Fruit fly (Drosophila melanogaster) whole organism, wandering third instar larva: Measurements from ENCODE around the gene CG43349.
A peak's percentile ranks its signal among the peaks of the same experiment; 100 is the strongest.

Source experiments
- Abd-B ChIP-seq: fragments of >200 bp; optimal IDR thresholded peaks from 2 replicates; lab custom pipeline; 2017; ENCODE audit warnings: missing biosample characterization, missing genetic modification characterization
- CG32264 ChIP-seq: fragments of 200-800 bp; sonication (Bioruptor generic); optimal IDR thresholded peaks from 2 replicates; lab custom pipeline; 2016; ENCODE audit warnings: missing biosample characterization, missing genetic modification characterization
- CG9705 ChIP-seq: fragments of 200-800 bp; sonication (Bioruptor generic); optimal IDR thresholded peaks from 2 replicates; lab custom pipeline; 2018; ENCODE audit warnings: missing biosample characterization, mild to moderate bottlenecking, missing genetic modification characterization
- CrebA ChIP-seq: fragments of 200-800 bp; sonication (Bioruptor generic); optimal IDR thresholded peaks from 2 replicates; lab custom pipeline; 2016; ENCODE audit warnings: missing biosample characterization, mild to moderate bottlenecking, missing genetic modification characterization, borderline replicate concordance
- Dfd ChIP-seq: fragments of >200 bp; optimal IDR thresholded peaks from 2 replicates; lab custom pipeline; 2017; ENCODE audit warnings: missing biosample characterization, missing genetic modification characterization
- Dif ChIP-seq: fragments of 200-275, 200-300 bp; sonication (Bioruptor generic); optimal IDR thresholded peaks from 2 replicates; lab custom pipeline; 2018; ENCODE audit warnings: missing biosample characterization, missing genetic modification characterization; ENCODE audit not compliant: partially characterized antibody
- GATAd ChIP-seq: sonication (Bioruptor generic); optimal IDR thresholded peaks from 2 replicates; lab custom pipeline; 2016; ENCODE audit warnings: missing biosample characterization, missing genetic modification characterization
- HLH106 ChIP-seq: fragments of 200-800 bp; optimal IDR thresholded peaks from 3 replicates; lab custom pipeline; 2019; ENCODE audit warnings: missing biosample characterization, mild to moderate bottlenecking, missing genetic modification characterization, moderate library complexity
- Hnf4 ChIP-seq: fragments of 200-800 bp; sonication (Bioruptor generic); optimal IDR thresholded peaks from 2 replicates; lab custom pipeline; 2016; ENCODE audit warnings: missing biosample characterization, mild to moderate bottlenecking, missing genetic modification characterization
- Hr83 ChIP-seq: fragments of 200-300 bp; sonication (Bioruptor generic); optimal IDR thresholded peaks from 2 replicates; lab custom pipeline; 2016; ENCODE audit warnings: missing biosample characterization, mild to moderate bottlenecking, missing genetic modification characterization, moderate library complexity; ENCODE audit not compliant: poor library complexity, severe bottlenecking
- Jra ChIP-seq: sonication (Bioruptor generic); optimal IDR thresholded peaks from 2 replicates; lab custom pipeline; 2016; ENCODE audit warnings: missing biosample characterization, missing genetic modification characterization
- Mio ChIP-seq: sonication (Bioruptor generic); optimal IDR thresholded peaks from 2 replicates; lab custom pipeline; 2016; ENCODE audit warnings: missing biosample characterization, missing genetic modification characterization
- Myc ChIP-seq: fragments of >200 bp; optimal IDR thresholded peaks from 2 replicates; lab custom pipeline; 2017
- N ChIP-seq: fragments of >200 bp; optimal IDR thresholded peaks from 2 replicates; lab custom pipeline; 2018; ENCODE audit warnings: missing biosample characterization, missing external identifiers, missing genetic modification characterization
- OdsH ChIP-seq: fragments of 200-800 bp; sonication (Bioruptor generic); optimal IDR thresholded peaks from 2 replicates; lab custom pipeline; 2016; ENCODE audit warnings: missing biosample characterization, mild to moderate bottlenecking, missing genetic modification characterization
- Rel ChIP-seq, 2 experiments: fragments of 200-800 bp; sonication (Bioruptor generic) in 1 of 2; optimal IDR thresholded peaks; 2 replicates in 1 of 2; 3 replicates in 1 of 2; lab custom pipeline; 2016 to 2019; ENCODE audit warnings: mild to moderate bottlenecking in 2 of 2, missing biosample characterization in 2 of 2, missing genetic modification characterization in 2 of 2, moderate library complexity in 1 of 2
- Sp1 ChIP-seq: fragments of 200-800 bp; sonication (Bioruptor generic); optimal IDR thresholded peaks from 3 replicates; lab custom pipeline; 2019; ENCODE audit warnings: missing biosample characterization, mild to moderate bottlenecking, missing genetic modification characterization, moderate library complexity
- Vsx2 ChIP-seq: fragments of 200-300, 225-300 bp; sonication (Bioruptor generic); optimal IDR thresholded peaks from 2 replicates; lab custom pipeline; 2018; ENCODE audit warnings: missing biosample characterization, missing genetic modification characterization; ENCODE audit not compliant: partially characterized antibody
- br ChIP-seq: fragments of 200-800 bp; sonication (Bioruptor generic); optimal IDR thresholded peaks from 2 replicates; lab custom pipeline; 2016; ENCODE audit warnings: missing biosample characterization, missing genetic modification characterization
- brk ChIP-seq: fragments of 200-800 bp; sonication (Bioruptor generic); optimal IDR thresholded peaks from 2 replicates; lab custom pipeline; 2016; ENCODE audit warnings: missing biosample characterization, mild to moderate bottlenecking, missing genetic modification characterization
- dmrt93B ChIP-seq: fragments of 200-800 bp; sonication (Bioruptor generic); optimal IDR thresholded peaks from 2 replicates; lab custom pipeline; 2018; ENCODE audit warnings: missing biosample characterization, mild to moderate bottlenecking, missing genetic modification characterization
- dsf ChIP-seq: sonication (Bioruptor generic); optimal IDR thresholded peaks from 2 replicates; lab custom pipeline; 2016; ENCODE audit warnings: missing biosample characterization, missing genetic modification characterization, borderline replicate concordance
- ey ChIP-seq: fragments of 200-800 bp; sonication (Bioruptor generic); optimal IDR thresholded peaks from 2 replicates; lab custom pipeline; 2016; ENCODE audit warnings: missing biosample characterization, missing genetic modification characterization
- foxo ChIP-seq, 2 experiments: fragments of 200-800 bp; sonication (Bioruptor generic); optimal IDR thresholded peaks; 2 replicates in 1 of 2; 3 replicates in 1 of 2; lab custom pipeline; 2016 to 2017; ENCODE audit warnings: missing biosample characterization in 2 of 2, missing genetic modification characterization in 2 of 2
- fru ChIP-seq: fragments of 200-800 bp; sonication (Bioruptor generic); optimal IDR thresholded peaks from 3 replicates; lab custom pipeline; 2016; ENCODE audit warnings: missing biosample characterization, mild to moderate bottlenecking, missing genetic modification characterization
- h ChIP-seq: fragments of 200-800 bp; sonication (Bioruptor generic); optimal IDR thresholded peaks from 3 replicates; lab custom pipeline; 2016; ENCODE audit warnings: missing biosample characterization, mild to moderate bottlenecking, missing genetic modification characterization
- jim ChIP-seq: fragments of 175-275, 200-325 bp; sonication (Bioruptor generic); optimal IDR thresholded peaks from 2 replicates; lab custom pipeline; 2016; ENCODE audit warnings: missing biosample characterization, mild to moderate bottlenecking, missing genetic modification characterization
- lola ChIP-seq: fragments of >200 bp; optimal IDR thresholded peaks from 2 replicates; lab custom pipeline; 2017; ENCODE audit warnings: missing biosample characterization, missing genetic modification characterization
- pan ChIP-seq: fragments of >200 bp; optimal IDR thresholded peaks from 2 replicates; lab custom pipeline; 2017
- psq ChIP-seq: fragments of 200-800 bp; sonication (Bioruptor generic); optimal IDR thresholded peaks from 3 replicates; lab custom pipeline; 2017; ENCODE audit warnings: missing biosample characterization, mild to moderate bottlenecking, missing genetic modification characterization, moderate library complexity
- rgr ChIP-seq: fragments of 200-800 bp; sonication (Bioruptor generic); optimal IDR thresholded peaks from 3 replicates; lab custom pipeline; 2016; ENCODE audit warnings: missing biosample characterization, mild to moderate bottlenecking, missing genetic modification characterization
- sage ChIP-seq: fragments of 200-800 bp; sonication (Bioruptor generic); optimal IDR thresholded peaks from 2 replicates; lab custom pipeline; 2016; ENCODE audit warnings: missing biosample characterization, mild to moderate bottlenecking, missing genetic modification characterization
- sv ChIP-seq: fragments of 200-800 bp; sonication (Bioruptor generic); optimal IDR thresholded peaks from 3 replicates; lab custom pipeline; 2016; ENCODE audit warnings: missing biosample characterization, missing genetic modification characterization
- tai ChIP-seq: sonication (Bioruptor generic); optimal IDR thresholded peaks from 2 replicates; lab custom pipeline; 2016; ENCODE audit warnings: missing biosample characterization, missing genetic modification characterization
- usp ChIP-seq: fragments of >200 bp; optimal IDR thresholded peaks from 2 replicates; lab custom pipeline; 2017; ENCODE audit warnings: missing biosample characterization, missing genetic modification characterization
- woc ChIP-seq: sonication (Bioruptor generic); optimal IDR thresholded peaks from 2 replicates; lab custom pipeline; 2016; ENCODE audit warnings: missing biosample characterization, mild to moderate bottlenecking, missing genetic modification characterization

CG43349 gene

dm6 chr2L:1163538-1164143, 36.4 kb upstream of the CG43349 start, which contains the start of gene CG5080:
Gene CG5080 (minus strand): TSS chr2L:1163886.
- TF ChIP-seq Hnf4 (GFP tag; lab: Kevin White, UChicago) (no peak), br (GFP tag; lab: Kevin White, UChicago) (no peak), Dif (GFP tag; lab: Kevin White, UChicago) (peak; percentile 63), jim (GFP tag; lab: Kevin White, UChicago) (no peak), dmrt93B (GFP tag; lab: Kevin White, UChicago) (no peak), CG32264 (no peak), Rel (GFP tag; optimal IDR thresholded peaks at IDR 0.05; lab: Kevin White, UChicago) (no peak), Rel (tag; optimal IDR thresholded peaks at IDR 0.05; lab: Kevin White, UChicago) (peak; percentile 49), pan (lab: Kevin White, UChicago) (no peak)

dm6 chr2L:1164294-1164693, 35.7 kb upstream of the CG43349 start, which contains the start of gene IntS14:
Gene IntS14 (plus strand): TSS chr2L:1164443.
- TF ChIP-seq sage (GFP tag; lab: Kevin White, UChicago) (no peak), Myc (lab: Kevin White, UChicago) (peak; percentile 54), GATAd (GFP tag; lab: Kevin White, UChicago) (no peak), HLH106 (no peak), h (GFP tag; lab: Kevin White, UChicago) (no peak), Mio (no peak), Rel (GFP tag; optimal IDR thresholded peaks at IDR 0.05; lab: Kevin White, UChicago) (no peak), Rel (tag; optimal IDR thresholded peaks at IDR 0.05; lab: Kevin White, UChicago) (peak; percentile 48)

- no peak for TF ChIP-seq Rel (GFP tag; optimal IDR thresholded peaks at IDR 0.05; lab: Kevin White, UChicago)
- peak; percentile 97 for TF ChIP-seq Rel (tag; optimal IDR thresholded peaks at IDR 0.05; lab: Kevin White, UChicago)
- TF ChIP-seq dsf (GFP tag; lab: Kevin White, UChicago): no peak
- TF ChIP-seq, all 38 proteins: peak for 1
Measured at dm6 chr2L:1166326-1166725, 33.7 kb upstream of the CG43349 start, which contains the start of gene CG14341. Gene CG14341 (plus strand): TSS chr2L:1166506.

- peak; percentile 78 for TF ChIP-seq Sp1 (GFP tag; lab: Kevin White, UChicago)
- TF ChIP-seq foxo (GFP tag; optimal IDR thresholded peaks at IDR 0.05; lab: Kevin White, UChicago): peak; percentile 18 to 76
- TF ChIP-seq usp (GFP tag; lab: Kevin White, UChicago): no peak
- no peak for TF ChIP-seq CrebA (GFP tag; lab: Kevin White, UChicago)
- TF ChIP-seq Hr83 (GFP tag; lab: Kevin White, UChicago): peak; percentile 61
- no peak for TF ChIP-seq Rel (GFP tag; optimal IDR thresholded peaks at IDR 0.05; lab: Kevin White, UChicago)
- TF ChIP-seq Rel (tag; optimal IDR thresholded peaks at IDR 0.05; lab: Kevin White, UChicago): peak; percentile 97
- TF ChIP-seq CG9705 (GFP tag; lab: Kevin White, UChicago): peak; percentile 63
- TF ChIP-seq Jra (GFP tag; lab: Kevin White, UChicago): no peak
- no peak for TF ChIP-seq Vsx2
- peak; percentile 81 for TF ChIP-seq HLH106
- no peak for TF ChIP-seq Dif (GFP tag; lab: Kevin White, UChicago)
- peak; percentile 75 for TF ChIP-seq sv (GFP tag; lab: Kevin White, UChicago)
- TF ChIP-seq Dfd (GFP tag; lab: Kevin White, UChicago): no peak
- TF ChIP-seq brk (GFP tag; lab: Kevin White, UChicago): no peak
- peak; percentile 84 for TF ChIP-seq h (GFP tag; lab: Kevin White, UChicago)
- TF ChIP-seq psq (GFP tag; lab: Kevin White, UChicago): peak; percentile 69
- peak; percentile 63 for TF ChIP-seq dmrt93B (GFP tag; lab: Kevin White, UChicago)
- no peak for TF ChIP-seq CG32264
- peak; percentile 76 for TF ChIP-seq br (GFP tag; lab: Kevin White, UChicago)
- no peak for TF ChIP-seq tai (GFP tag; lab: Kevin White, UChicago)
- TF ChIP-seq N (GFP tag; lab: Kevin White, UChicago): no peak
- no peak for TF ChIP-seq Abd-B (GFP tag; lab: Kevin White, UChicago)
- no peak for TF ChIP-seq GATAd (GFP tag; lab: Kevin White, UChicago)
- TF ChIP-seq lola (GFP tag; lab: Kevin White, UChicago): no peak
- no peak for TF ChIP-seq sage (GFP tag; lab: Kevin White, UChicago)
- TF ChIP-seq Myc (lab: Kevin White, UChicago): peak; percentile 63
- no peak for TF ChIP-seq fru (GFP tag; lab: Kevin White, UChicago)
- peak; percentile 67 for TF ChIP-seq ey
- peak; percentile 73 for TF ChIP-seq OdsH (GFP tag; lab: Kevin White, UChicago)
- peak; percentile 58 for TF ChIP-seq woc
- no peak for TF ChIP-seq jim (GFP tag; lab: Kevin White, UChicago)
- TF ChIP-seq pan (lab: Kevin White, UChicago): no peak
- TF ChIP-seq rgr (GFP tag; lab: Kevin White, UChicago): peak; percentile 80
Measured at dm6 chr2L:1169867-1170415, 30.1 kb upstream of the CG43349 start, which contains the start of the genes CG31922 and Plap. Gene CG31922 (plus strand): TSS chr2L:1170181. Gene Plap (minus strand): TSS chr2L:1170365.
